Fruit fly (Drosophila melanogaster): Measurements from ENCODE around the gene Rcd2.

The Rcd2 gene

DNA sequence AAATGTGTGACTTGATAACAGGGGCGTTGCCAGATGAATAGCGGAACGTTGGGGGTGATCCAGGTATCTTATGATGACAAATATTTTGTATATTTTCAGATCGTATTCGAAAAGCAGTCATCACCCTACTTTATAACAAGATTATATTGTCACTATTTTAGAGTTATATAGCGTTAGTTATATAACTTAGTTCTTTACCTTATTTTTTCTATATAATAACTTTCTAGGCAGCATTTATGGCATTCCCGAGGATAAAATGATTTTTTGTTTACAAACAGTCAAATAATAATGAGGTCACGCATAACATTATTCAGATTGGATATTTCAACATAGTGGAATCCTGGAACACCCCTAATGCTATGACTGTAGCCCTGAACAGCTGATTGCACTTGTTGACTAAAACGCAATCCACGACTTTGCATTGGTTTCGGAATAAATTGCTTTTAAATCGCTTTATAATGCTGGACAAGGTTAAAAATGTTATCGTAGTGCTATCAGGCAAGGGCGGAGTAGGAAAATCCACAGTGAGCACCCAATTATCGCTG is 13.9 kb downstream of the Rcd2 start, which contains the start of gene Nubp2 (continued):
- TF ChIP-seq h (GFP tag; optimal IDR thresholded peaks at IDR 0.05) (peak; percentile 95), brk (GFP tag; optimal IDR thresholded peaks at IDR 0.05) (peak; percentile 91), Myc (optimal IDR thresholded peaks at IDR 0.05) (peak; percentile 20)

DNA sequence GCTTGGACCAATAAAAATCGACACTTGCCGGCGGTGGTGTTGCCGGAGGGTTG is 14.2 kb downstream of the Rcd2 start, which contains the start of gene Pss:
Gene Pss, minus strand, starts transcription at position 32 of the 53 bp plus-strand sequence.
- no peak for TF ChIP-seq psq (GFP tag; optimal IDR thresholded peaks at IDR 0.05)
- TF ChIP-seq Rel (GFP tag; optimal IDR thresholded peaks at IDR 0.05): no peak
- TF ChIP-seq Rel (tag; optimal IDR thresholded peaks at IDR 0.05): no peak
- no peak for TF ChIP-seq N (GFP tag; optimal IDR thresholded peaks at IDR 0.05)
- no peak for TF ChIP-seq Hr83 (GFP tag; optimal IDR thresholded peaks at IDR 0.05; ENCODE audit: poor library complexity, severe bottlenecking)
- TF ChIP-seq HLH106 (tag; optimal IDR thresholded peaks at IDR 0.05): no peak
- no peak for TF ChIP-seq CG9705 (GFP tag; optimal IDR thresholded peaks at IDR 0.05)
- no peak for TF ChIP-seq CrebA (GFP tag; optimal IDR thresholded peaks at IDR 0.05; ENCODE audit: borderline replicate concordance)
- no peak for TF ChIP-seq jim (GFP tag; optimal IDR thresholded peaks at IDR 0.05)
- TF ChIP-seq Jra (GFP tag; optimal IDR thresholded peaks at IDR 0.05): no peak
- TF ChIP-seq tai (GFP tag; optimal IDR thresholded peaks at IDR 0.05): no peak
- no peak for TF ChIP-seq dl (GFP tag; optimal IDR thresholded peaks at IDR 0.05; ENCODE audit: insufficient read depth in 1 of 2, partially characterized antibody in 2 of 2)

DNA sequence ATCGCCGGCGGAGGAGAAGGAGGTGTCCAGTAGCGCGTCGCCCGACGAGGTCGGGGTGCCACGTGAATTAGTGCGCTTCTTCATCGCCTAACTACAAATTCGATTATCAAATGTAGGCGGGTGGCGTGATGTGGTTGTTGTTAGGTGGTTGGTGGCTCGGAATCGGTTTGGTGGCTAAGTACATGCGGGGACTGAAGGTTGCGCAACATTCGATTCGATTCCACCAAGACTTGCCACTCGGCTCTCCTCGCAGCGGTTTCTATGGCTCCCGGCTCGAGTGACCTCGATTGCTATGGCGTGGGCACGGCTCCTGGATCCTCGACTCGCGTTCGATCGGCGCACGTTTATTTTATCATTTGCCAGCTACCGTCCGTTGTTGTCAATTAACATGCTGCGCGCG is 14.5 kb downstream of the Rcd2 start:
- no peak for TF ChIP-seq Dfd (GFP tag; optimal IDR thresholded peaks at IDR 0.05)
- no peak for TF ChIP-seq Jra (GFP tag; optimal IDR thresholded peaks at IDR 0.05)
- no peak for TF ChIP-seq N (GFP tag; optimal IDR thresholded peaks at IDR 0.05)
- no peak for TF ChIP-seq pan (optimal IDR thresholded peaks at IDR 0.05)
- no peak for TF ChIP-seq psq (GFP tag; optimal IDR thresholded peaks at IDR 0.05)
- TF ChIP-seq Hr83 (GFP tag; optimal IDR thresholded peaks at IDR 0.05; ENCODE audit: poor library complexity, severe bottlenecking): no peak
- no peak for TF ChIP-seq Hnf4 (GFP tag; optimal IDR thresholded peaks at IDR 0.05)
- TF ChIP-seq br (GFP tag; optimal IDR thresholded peaks at IDR 0.05): no peak
- no peak for TF ChIP-seq ey (GFP tag; optimal IDR thresholded peaks at IDR 0.05)
- no peak for TF ChIP-seq sage (GFP tag; optimal IDR thresholded peaks at IDR 0.05)
- TF ChIP-seq Vsx2 (GFP tag; optimal IDR thresholded peaks at IDR 0.05; ENCODE audit: partially characterized antibody): no peak
- TF ChIP-seq CG9705 (GFP tag; optimal IDR thresholded peaks at IDR 0.05): no peak
- no peak for TF ChIP-seq dl (GFP tag; optimal IDR thresholded peaks at IDR 0.05; ENCODE audit: insufficient read depth in 1 of 2, partially characterized antibody in 2 of 2)
- no peak for TF ChIP-seq lola (GFP tag; optimal IDR thresholded peaks at IDR 0.05)
- TF ChIP-seq dsf (GFP tag; optimal IDR thresholded peaks at IDR 0.05; ENCODE audit: borderline replicate concordance): no peak

DNA sequence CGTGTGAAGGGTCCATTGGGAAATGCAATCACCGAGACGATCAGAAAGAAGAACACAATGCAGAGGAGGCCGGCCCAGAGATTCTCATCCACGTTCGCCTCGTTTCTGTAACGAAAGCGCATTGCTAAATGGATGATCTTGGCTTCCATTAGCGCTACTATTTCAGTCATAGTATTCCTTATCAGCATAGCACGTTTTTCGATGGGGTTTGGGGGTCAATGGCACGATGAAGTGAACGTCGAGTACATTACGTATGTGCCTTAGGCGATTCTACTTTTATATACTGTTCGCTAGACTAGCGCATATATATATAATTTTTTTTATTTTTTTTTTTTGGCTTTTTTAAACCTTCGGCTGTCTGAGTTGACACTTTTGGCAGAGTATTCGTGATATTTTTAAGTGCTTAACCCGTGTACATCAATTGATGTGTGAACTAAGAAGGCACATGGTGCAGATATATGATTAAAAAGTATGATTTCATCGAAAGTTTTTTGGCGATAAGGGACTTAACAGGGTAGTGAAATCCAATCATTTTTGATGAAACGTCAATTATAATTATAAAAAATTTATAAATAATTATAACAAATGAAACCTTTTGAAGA is 15.7 kb downstream of the Rcd2 start:
- TF ChIP-seq HLH106 (tag; optimal IDR thresholded peaks at IDR 0.05) (no peak), foxo (GFP tag; optimal IDR thresholded peaks at IDR 0.05) (no peak), Sp1 (GFP tag; optimal IDR thresholded peaks at IDR 0.05) (no peak), CG9705 (GFP tag; optimal IDR thresholded peaks at IDR 0.05) (no peak), N (GFP tag; optimal IDR thresholded peaks at IDR 0.05) (no peak), rgr (GFP tag; optimal IDR thresholded peaks at IDR 0.05) (no peak), dl (GFP tag; optimal IDR thresholded peaks at IDR 0.05; ENCODE audit: insufficient read depth in 1 of 2, partially characterized antibody in 2 of 2) (no peak)

DNA sequence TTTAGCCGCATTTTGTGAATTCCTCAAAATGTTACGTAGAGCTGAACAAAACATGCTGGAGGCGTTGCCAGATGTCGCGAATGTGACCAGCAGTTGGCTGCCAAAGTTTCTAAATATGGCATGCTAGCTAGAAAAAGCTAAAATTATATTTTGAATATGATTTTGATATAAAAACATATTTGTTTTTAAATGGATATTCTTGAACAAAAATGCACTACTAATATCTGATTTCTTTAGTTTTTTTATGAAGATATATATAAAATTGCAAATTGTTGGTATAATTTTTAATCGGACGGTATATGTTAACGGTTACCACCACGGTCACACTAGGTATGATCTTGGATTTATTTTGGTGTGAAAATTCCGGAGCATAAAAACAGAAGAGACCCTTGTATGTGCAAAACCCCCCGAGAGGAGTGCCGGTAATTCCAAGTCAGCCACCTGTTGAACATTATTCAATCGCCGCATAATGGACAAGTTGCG is 19.5 kb downstream of the Rcd2 start, which contains the start of the genes mTerf3 and CG5104:
Gene mTerf3, minus strand, starts transcription at position 86 of the 483 bp plus-strand sequence.
Gene CG5104, plus strand, starts transcription at position 323 of the 483 bp plus-strand sequence.
- TF ChIP-seq fru (GFP tag; optimal IDR thresholded peaks at IDR 0.05): no peak
- TF ChIP-seq foxo (GFP tag; optimal IDR thresholded peaks at IDR 0.05): peak in 1 of 2 experiments; percentile 21
- TF ChIP-seq dsf (GFP tag; optimal IDR thresholded peaks at IDR 0.05; ENCODE audit: borderline replicate concordance): no peak
- TF ChIP-seq CG9705 (GFP tag; optimal IDR thresholded peaks at IDR 0.05): no peak
- TF ChIP-seq Dfd (GFP tag; optimal IDR thresholded peaks at IDR 0.05): no peak
- TF ChIP-seq Rel (GFP tag; optimal IDR thresholded peaks at IDR 0.05): no peak
- TF ChIP-seq Rel (tag; optimal IDR thresholded peaks at IDR 0.05): peak; percentile 72
- TF ChIP-seq sage (GFP tag; optimal IDR thresholded peaks at IDR 0.05): no peak
- no peak for TF ChIP-seq jim (GFP tag; optimal IDR thresholded peaks at IDR 0.05)
- peak; percentile 40 for TF ChIP-seq psq (GFP tag; optimal IDR thresholded peaks at IDR 0.05)
- peak; percentile 26 for TF ChIP-seq rgr (GFP tag; optimal IDR thresholded peaks at IDR 0.05)
- no peak for TF ChIP-seq usp (GFP tag; optimal IDR thresholded peaks at IDR 0.05)
- no peak for TF ChIP-seq dl (GFP tag; optimal IDR thresholded peaks at IDR 0.05; ENCODE audit: insufficient read depth in 1 of 2, partially characterized antibody in 2 of 2)
- no peak for TF ChIP-seq N (GFP tag; optimal IDR thresholded peaks at IDR 0.05)
- peak; percentile 7 for TF ChIP-seq HLH106 (tag; optimal IDR thresholded peaks at IDR 0.05)
- TF ChIP-seq ey (GFP tag; optimal IDR thresholded peaks at IDR 0.05): peak; percentile 14
- no peak for TF ChIP-seq GATAd (GFP tag; optimal IDR thresholded peaks at IDR 0.05)
- no peak for TF ChIP-seq Abd-B (GFP tag; optimal IDR thresholded peaks at IDR 0.05)
- TF ChIP-seq brk (GFP tag; optimal IDR thresholded peaks at IDR 0.05): peak; percentile 28
- no peak for TF ChIP-seq Jra (GFP tag; optimal IDR thresholded peaks at IDR 0.05)
- no peak for TF ChIP-seq CG32264 (GFP tag; optimal IDR thresholded peaks at IDR 0.05)
- TF ChIP-seq Hnf4 (GFP tag; optimal IDR thresholded peaks at IDR 0.05): peak; percentile 1
- peak; percentile 75 for TF ChIP-seq Myc (optimal IDR thresholded peaks at IDR 0.05)
- TF ChIP-seq tai (GFP tag; optimal IDR thresholded peaks at IDR 0.05): no peak
- TF ChIP-seq Sp1 (GFP tag; optimal IDR thresholded peaks at IDR 0.05): peak; percentile 31
- TF ChIP-seq dmrt93B (GFP tag; optimal IDR thresholded peaks at IDR 0.05): no peak
- TF ChIP-seq CrebA (GFP tag; optimal IDR thresholded peaks at IDR 0.05; ENCODE audit: borderline replicate concordance): no peak
- no peak for TF ChIP-seq Mio (GFP tag; optimal IDR thresholded peaks at IDR 0.05)
- no peak for TF ChIP-seq pan (optimal IDR thresholded peaks at IDR 0.05)
- no peak for TF ChIP-seq Hr78 (GFP tag; optimal IDR thresholded peaks at IDR 0.05)
- peak; percentile 53 for TF ChIP-seq woc (GFP tag; optimal IDR thresholded peaks at IDR 0.05)
- no peak for TF ChIP-seq Dif (GFP tag; optimal IDR thresholded peaks at IDR 0.05; ENCODE audit: partially characterized antibody)
- no peak for TF ChIP-seq OdsH (GFP tag; optimal IDR thresholded peaks at IDR 0.05)
